Worm (Caenorhabditis elegans) whole organism, late embryonic: ENCODE measurements around the gene slc-30A9.

Experiments used
- ama-1 ChIP-seq: fragments of 150-350 bp; optimal IDR thresholded peaks from 2 replicates; lab custom pipeline; 2014
- ceh-9 ChIP-seq: sonication (generic microtip); optimal IDR thresholded peaks from 2 replicates; lab custom pipeline; 2016; ENCODE audit warnings: mild to moderate bottlenecking, missing genetic modification characterization, inconsistent platforms, missing compliant biosample characterization
- ets-4 ChIP-seq: sonication (generic microtip); optimal IDR thresholded peaks from 2 replicates; lab custom pipeline; 2016; ENCODE audit warnings: missing genetic modification characterization, missing compliant biosample characterization
- nhr-11 ChIP-seq: fragments of 150-350 bp; optimal IDR thresholded peaks from 2 replicates; lab custom pipeline; 2014; ENCODE audit warnings: missing biosample characterization, missing genetic modification characterization
- pha-4 ChIP-seq: fragments of 150-350 bp; optimal IDR thresholded peaks from 2 replicates; lab custom pipeline; 2018; ENCODE audit warnings: missing biosample characterization, missing genetic modification reagents, missing genetic modification characterization
- pqm-1 ChIP-seq: sonication (generic microtip); optimal IDR thresholded peaks from 2 replicates; lab custom pipeline; 2016; ENCODE audit warnings: missing genetic modification characterization, missing compliant biosample characterization
- rnt-1 ChIP-seq: sonication (generic microtip); optimal IDR thresholded peaks from 2 replicates; lab custom pipeline; 2016; ENCODE audit warnings: missing genetic modification characterization, missing compliant biosample characterization
- tbx-2 ChIP-seq: sonication (generic microtip); optimal IDR thresholded peaks from 2 replicates; lab custom pipeline; 2016; ENCODE audit warnings: missing genetic modification characterization, missing compliant biosample characterization

DNA sequence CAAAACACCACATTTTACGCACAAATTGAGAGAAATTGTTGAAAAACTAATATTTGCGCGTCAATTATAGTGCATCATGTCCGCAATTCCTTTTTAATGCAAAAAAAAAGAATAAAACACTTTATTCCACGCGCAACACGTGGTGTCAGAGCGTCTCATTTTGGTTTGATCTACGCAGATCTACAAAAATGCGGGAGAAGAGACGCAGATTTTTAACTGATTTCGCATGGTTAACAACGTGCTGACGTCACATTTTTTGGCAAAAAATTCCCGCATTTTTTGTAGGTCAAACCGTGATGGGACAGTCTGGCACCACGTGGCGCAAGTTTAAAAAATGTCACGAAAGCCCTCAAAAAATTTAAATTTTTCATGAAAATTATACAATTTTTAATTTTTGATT, 11.6 kb upstream of the slc-30A9 start:
- TF ChIP-seq ama-1 (lab: Kevin White, UChicago) (no peak), pha-4 (no peak), rnt-1 (tag; lab: Kevin White, UChicago) (no peak), ceh-9 (tag; lab: Kevin White, UChicago) (no peak), ets-4 (tag; lab: Kevin White, UChicago) (no peak), nhr-11 (no peak), tbx-2 (tag; lab: Kevin White, UChicago) (no peak), pqm-1 (tag; lab: Kevin White, UChicago) (no peak)
